Worm (Caenorhabditis elegans) whole organism, L4 larva: ENCODE data around the gene clec-169.
A peak's percentile ranks its signal among the peaks of the same experiment; 100 is the strongest.

Experiments
- D1046.2 ChIP-seq: fragments of 200-800 bp; sonication (Bioruptor generic); IDR thresholded peaks from 2 replicates; pipeline ENCODE4 v1.3.6; 2022; ENCODE audit warnings: missing genetic modification characterization, missing compliant biosample characterization
- F37D6.2 ChIP-seq: sonication (generic microtip); optimal IDR thresholded peaks from 2 replicates; lab custom pipeline; 2016; ENCODE audit warnings: mild to moderate bottlenecking, missing genetic modification characterization, missing compliant biosample characterization
- F44E2.7 ChIP-seq: fragments of 200-800 bp; sonication (Bioruptor generic); IDR thresholded peaks from 2 replicates; pipeline ENCODE4 v2.1.2; 2022; ENCODE audit warnings: missing genetic modification characterization, missing compliant biosample characterization
- R02D3.7 ChIP-seq: fragments of 150-350 bp; sonication (generic microtip); optimal IDR thresholded peaks from 3 replicates; lab custom pipeline; 2014; ENCODE audit warnings: missing biosample characterization, missing genetic modification characterization
- T20F7.1 ChIP-seq: fragments of 200-800 bp; sonication (Bioruptor generic); optimal IDR thresholded peaks from 2 replicates; lab custom pipeline; 2018; ENCODE audit warnings: mild to moderate bottlenecking, missing genetic modification characterization, missing compliant biosample characterization
- T26A8.4 ChIP-seq: fragments of 200-800 bp; sonication (Bioruptor generic); IDR thresholded peaks from 2 replicates; pipeline ENCODE4 v1.3.6; 2022; ENCODE audit warnings: missing genetic modification characterization, missing compliant biosample characterization
- Y105C5A.15 ChIP-seq: fragments of 200-800 bp; sonication (Bioruptor generic); IDR thresholded peaks from 2 replicates; pipeline ENCODE4 v1.3.6; 2022; ENCODE audit warnings: missing genetic modification characterization, missing compliant biosample characterization
- Y75B8A.6 ChIP-seq: fragments of 200-800 bp; sonication (Bioruptor generic); IDR thresholded peaks from 2 replicates; pipeline ENCODE4 v1.3.6; 2022; ENCODE audit warnings: missing genetic modification reagents, missing genetic modification characterization, missing compliant biosample characterization
- ZK546.5 ChIP-seq, 2 experiments: sonication (generic microtip); optimal IDR thresholded peaks; 2 replicates each; lab custom pipeline; 2017; ENCODE audit warnings: missing biosample characterization in 2 of 2, missing genetic modification characterization in 2 of 2
- arid-1 ChIP-seq: fragments of 200-800 bp; sonication (Bioruptor generic); conservative IDR thresholded peaks from 2 replicates; pipeline ENCODE4 v1.3.6; 2022; ENCODE audit warnings: missing genetic modification reagents, missing genetic modification characterization, missing compliant biosample characterization
- attf-4 ChIP-seq: sonication (generic microtip); optimal IDR thresholded peaks from 3 replicates; lab custom pipeline; 2017; ENCODE audit warnings: missing biosample characterization, missing genetic modification characterization
- ceh-20 ChIP-seq: fragments of 200-800 bp; sonication (Bioruptor generic); IDR thresholded peaks from 2 replicates; pipeline ENCODE4 v1.3.6; 2022; ENCODE audit warnings: missing genetic modification reagents, missing genetic modification characterization, missing compliant biosample characterization
- ceh-28 ChIP-seq: fragments of 150-350 bp; optimal IDR thresholded peaks from 2 replicates; lab custom pipeline; 2014; ENCODE audit warnings: missing biosample characterization, missing genetic modification reagents, missing genetic modification characterization
- ceh-32 ChIP-seq: sonication (generic microtip); optimal IDR thresholded peaks from 2 replicates; lab custom pipeline; 2016; ENCODE audit warnings: mild to moderate bottlenecking, missing genetic modification characterization, missing compliant biosample characterization; ENCODE audit not compliant: poor library complexity
- ces-1 ChIP-seq: fragments of 150-350 bp; sonication (generic microtip); optimal IDR thresholded peaks from 4 replicates; lab custom pipeline; 2014; ENCODE audit warnings: missing biosample characterization, missing genetic modification reagents, missing genetic modification characterization
- daf-16 ChIP-seq, 3 experiments: sonication (generic microtip); optimal IDR thresholded peaks; 2 replicates each; lab custom pipeline; 2016 to 2017; ENCODE audit warnings: missing genetic modification characterization in 3 of 3, missing genetic modification reagents in 3 of 3, mild to moderate bottlenecking in 2 of 3, missing compliant biosample characterization in 2 of 3, missing biosample characterization in 1 of 3, moderate library complexity in 1 of 3
- dmd-6 ChIP-seq: fragments of 200-800 bp; sonication (Bioruptor generic); IDR thresholded peaks from 2 replicates; pipeline ENCODE4 v1.3.6; 2022; ENCODE audit warnings: missing genetic modification reagents, missing genetic modification characterization, missing compliant biosample characterization
- dmd-9 ChIP-seq: fragments of 200-800 bp; sonication (Bioruptor generic); IDR thresholded peaks from 2 replicates; pipeline ENCODE4 v1.3.6; 2022; ENCODE audit warnings: missing genetic modification reagents, missing genetic modification characterization, missing compliant biosample characterization
- dpl-1 ChIP-seq: fragments of 150-350 bp; optimal IDR thresholded peaks from 2 replicates; lab custom pipeline; 2014; ENCODE audit warnings: missing biosample characterization, missing genetic modification reagents, missing genetic modification characterization
- dve-1 ChIP-seq: sonication (generic microtip); optimal IDR thresholded peaks from 2 replicates; lab custom pipeline; 2017; ENCODE audit warnings: antibody characterized with exemption, mild to moderate bottlenecking, missing genetic modification characterization, missing compliant biosample characterization; ENCODE audit not compliant: insufficient read depth
- fkh-10 ChIP-seq: fragments of 150-350 bp; optimal IDR thresholded peaks from 2 replicates; lab custom pipeline; 2014; ENCODE audit warnings: missing biosample characterization, missing genetic modification reagents, missing genetic modification characterization
- fos-1 ChIP-seq: fragments of 150-350 bp; optimal IDR thresholded peaks from 2 replicates; lab custom pipeline; 2014; ENCODE audit warnings: missing biosample characterization, missing genetic modification characterization
- hlh-11 ChIP-seq: fragments of 200-800 bp; sonication (Bioruptor generic); optimal IDR thresholded peaks from 2 replicates; lab custom pipeline; 2018; ENCODE audit warnings: mild to moderate bottlenecking, missing genetic modification characterization, missing compliant biosample characterization
- hlh-30 ChIP-seq: sonication (generic microtip); optimal IDR thresholded peaks from 2 replicates; lab custom pipeline; 2017; ENCODE audit warnings: antibody characterized with exemption, mild to moderate bottlenecking, missing genetic modification characterization, missing compliant biosample characterization; ENCODE audit not compliant: insufficient read depth
- hmg-1.1 ChIP-seq: fragments of 200-800 bp; sonication (Bioruptor generic); IDR thresholded peaks from 2 replicates; pipeline ENCODE4 v1.3.6; 2022; ENCODE audit warnings: missing genetic modification reagents, missing genetic modification characterization, missing compliant biosample characterization
- lim-7 ChIP-seq: fragments of 200-800 bp; sonication (Bioruptor generic); IDR thresholded peaks from 2 replicates; pipeline ENCODE4 v1.3.6; 2022; ENCODE audit warnings: missing genetic modification characterization, missing compliant biosample characterization
- nhr-10 ChIP-seq: fragments of 150-350 bp; optimal IDR thresholded peaks from 2 replicates; lab custom pipeline; 2014; ENCODE audit warnings: missing biosample characterization, missing genetic modification characterization
- nhr-28 ChIP-seq: fragments of 150-350 bp; optimal IDR thresholded peaks from 2 replicates; lab custom pipeline; 2014; ENCODE audit warnings: missing biosample characterization, missing genetic modification characterization
- nhr-41 ChIP-seq: fragments of 200-800 bp; sonication (Bioruptor generic); IDR thresholded peaks from 2 replicates; pipeline ENCODE4 v1.3.6; 2022; ENCODE audit warnings: missing genetic modification reagents, missing genetic modification characterization, missing compliant biosample characterization
- nhr-42 ChIP-seq: fragments of 200-800 bp; sonication (Bioruptor generic); IDR thresholded peaks from 2 replicates; pipeline ENCODE4 v1.3.6; 2022; ENCODE audit warnings: missing genetic modification characterization, missing compliant biosample characterization
- nhr-6 ChIP-seq: fragments of 150-350 bp; optimal IDR thresholded peaks from 2 replicates; lab custom pipeline; 2014; ENCODE audit warnings: missing biosample characterization, missing genetic modification characterization
- php-3 ChIP-seq: fragments of 200-800 bp; sonication (Bioruptor generic); IDR thresholded peaks from 2 replicates; pipeline ENCODE4 v1.3.6; 2022; ENCODE audit warnings: missing genetic modification reagents, missing genetic modification characterization, missing compliant biosample characterization
- pqm-1 ChIP-seq: sonication (generic microtip); optimal IDR thresholded peaks from 2 replicates; lab custom pipeline; 2017; ENCODE audit warnings: missing biosample characterization, missing genetic modification characterization
- set-16 ChIP-seq: fragments of 200-800 bp; sonication (Bioruptor generic); IDR thresholded peaks from 2 replicates; pipeline ENCODE4 v1.3.6; 2022; ENCODE audit warnings: missing genetic modification reagents, missing genetic modification characterization, missing compliant biosample characterization
- tag-97 ChIP-seq: fragments of 200-800 bp; sonication (Bioruptor generic); IDR thresholded peaks from 2 replicates; pipeline ENCODE4 v1.3.6; 2022; ENCODE audit warnings: missing genetic modification characterization, missing compliant biosample characterization
- unc-130 ChIP-seq: sonication (generic microtip); optimal IDR thresholded peaks from 2 replicates; lab custom pipeline; 2016; ENCODE audit warnings: missing genetic modification reagents, missing genetic modification characterization, missing compliant biosample characterization
- unc-39 ChIP-seq: sonication (generic microtip); optimal IDR thresholded peaks from 2 replicates; lab custom pipeline; 2017; ENCODE audit warnings: missing biosample characterization, missing genetic modification characterization
- unc-62 ChIP-seq, 3 experiments: fragments of 150-350 bp in 1 of 3; sonication (generic microtip); optimal IDR thresholded peaks in 2 of 3; peaks in 1 of 3; 1 replicate in 1 of 3; 2 replicates in 2 of 3; lab custom pipeline; 2014 to 2017; ENCODE audit warnings: missing biosample characterization in 3 of 3, missing genetic modification characterization in 3 of 3, missing genetic modification reagents in 3 of 3, missing genotype in 1 of 3
- zag-1 ChIP-seq: fragments of 150-350 bp; optimal IDR thresholded peaks from 2 replicates; lab custom pipeline; 2014; ENCODE audit warnings: missing biosample characterization, missing genetic modification characterization
- ztf-11 ChIP-seq: fragments of 150-350 bp; optimal IDR thresholded peaks from 2 replicates; lab custom pipeline; 2014; ENCODE audit warnings: missing biosample characterization, missing genetic modification characterization

The clec-169 gene

ce11 chrIV:1261024-1261423 lies at the start of gene clec-169:
TSS of gene clec-169 (plus strand) at chrIV:1261324.
- TF ChIP-seq nhr-10 (tag; lab: Kevin White, UChicago), result no peak
- no peak for TF ChIP-seq zag-1 (tag; lab: Kevin White, UChicago)
- TF ChIP-seq T26A8.4 (GFP tag; lab: Robert Waterston, UW), result no peak
- TF ChIP-seq unc-39 (tag; lab: Kevin White, UChicago), result no peak
- TF ChIP-seq hlh-11 (tag; lab: Kevin White, UChicago), result no peak
- TF ChIP-seq unc-62 (GFP tag; optimal IDR thresholded peaks at IDR 0.05 in 1 of 2; lab: Kevin White, UChicago), result peak in 1 of 2 experiments; percentile 15
- TF ChIP-seq unc-62 (tag; optimal IDR thresholded peaks at IDR 0.05; lab: Kevin White, UChicago), result no peak
- TF ChIP-seq dpl-1 (GFP tag; lab: Kevin White, UChicago), result no peak
- TF ChIP-seq R02D3.7 (tag; lab: Kevin White, UChicago), result no peak
- no peak for TF ChIP-seq fkh-10 (GFP tag; lab: Kevin White, UChicago)
- 0 out of 2 replicates have a peak, but pooled peaks have one; percentile 25 for TF ChIP-seq dmd-6 (GFP tag; lab: Robert Waterston, UW)
- TF ChIP-seq nhr-28, result peak; percentile 20
- TF ChIP-seq arid-1 (GFP tag; lab: Robert Waterston, UW), result no peak
- peak; percentile 25 for TF ChIP-seq pqm-1 (tag; lab: Kevin White, UChicago)

ce11 chrIV:1211902-1212301 lies 49.2 kb upstream of the clec-169 start:
- TF ChIP-seq ZK546.5 (tag; optimal IDR thresholded peaks at IDR 0.05; lab: Kevin White, UChicago) (no peak), ceh-32 (no peak), hlh-11 (tag; lab: Kevin White, UChicago) (peak; percentile 65), lim-7 (0 out of 2 replicates have a peak, but pooled peaks have one; percentile 41), T20F7.1 (no peak), ceh-20 (GFP tag; lab: Robert Waterston, UW) (no peak), ztf-11 (no peak), dve-1 (tag; lab: Kevin White, UChicago) (no peak), daf-16 (GFP tag; optimal IDR thresholded peaks at IDR 0.05; lab: Kevin White, UChicago) (no peak), daf-16 (tag; optimal IDR thresholded peaks at IDR 0.05; lab: Kevin White, UChicago) (peak; percentile 52), set-16 (GFP tag; lab: Robert Waterston, UW) (peak; percentile 69), hlh-30 (tag; lab: Kevin White, UChicago) (peak; percentile 16), D1046.2 (GFP tag; lab: Robert Waterston, UW) (no peak), pqm-1 (tag; lab: Kevin White, UChicago) (peak; percentile 44), fos-1 (no peak), F37D6.2 (no peak), nhr-6 (tag; lab: Kevin White, UChicago) (no peak), hmg-1.1 (GFP tag; lab: Robert Waterston, UW) (no peak), attf-4 (tag; lab: Kevin White, UChicago) (no peak), php-3 (GFP tag; lab: Robert Waterston, UW) (peak; percentile 40; the same call in 1 of the 2 replicates), nhr-42 (GFP tag; lab: Robert Waterston, UW) (0 out of 2 replicates have a peak, but pooled peaks have one; percentile 24), Y105C5A.15 (no peak), F44E2.7 (GFP tag; lab: Robert Waterston, UW) (no peak), dmd-6 (GFP tag; lab: Robert Waterston, UW) (peak; percentile 51), nhr-41 (GFP tag; lab: Robert Waterston, UW) (no peak), ceh-28 (tag; lab: Kevin White, UChicago) (no peak), nhr-28 (peak; percentile 55), dmd-9 (no peak), Y75B8A.6 (GFP tag; lab: Robert Waterston, UW) (no peak)
- TF ChIP-seq, all 104 proteins: peak for 10

ce11 chrIV:1212357-1212756 lies 48.8 kb upstream of the clec-169 start:
- no peak for TF ChIP-seq unc-130 (GFP tag; lab: Kevin White, UChicago)
- TF ChIP-seq tag-97 (GFP tag; lab: Robert Waterston, UW), result no peak
- peak; percentile 76 for TF ChIP-seq ces-1 (GFP tag; lab: Kevin White, UChicago)
- no peak for TF ChIP-seq lim-7
- TF ChIP-seq, all 104 proteins: peak for 1
